Fruit fly (Drosophila melanogaster): ENCODE data around the gene Arfrp1.
A peak's percentile ranks its signal among the peaks of the same experiment; 100 is the strongest.

Arfrp1 gene

dm6 chrX:9155134-9155533 is 48.3 kb downstream of the Arfrp1 start:
- no peak for TF ChIP-seq EcR (GFP tag; optimal IDR thresholded peaks at IDR 0.05)
- TF ChIP-seq CG13204 (GFP tag; optimal IDR thresholded peaks at IDR 0.05) = no peak
- no peak for TF ChIP-seq fd96Ca (GFP tag; IDR thresholded peaks at IDR 0.05)
- peak; percentile 82 for TF ChIP-seq CG14655 (GFP tag; optimal IDR thresholded peaks at IDR 0.05)
- TF ChIP-seq Snoo (tag; optimal IDR thresholded peaks at IDR 0.05) = peak; percentile 57
- peak; percentile 54; the same call in 2 of the 3 replicates for TF ChIP-seq CG4496 (GFP tag; IDR thresholded peaks at IDR 0.05)
- TF ChIP-seq rn (GFP tag; IDR thresholded peaks at IDR 0.05) = no peak
- peak; percentile 48 for TF ChIP-seq CG34367 (tag; optimal IDR thresholded peaks at IDR 0.05)
- TF ChIP-seq D1 (tag; optimal IDR thresholded peaks at IDR 0.05) = peak; percentile 68
- no peak for TF ChIP-seq CG12605 (GFP tag; IDR thresholded peaks at IDR 0.05)
- TF ChIP-seq Pif1A (GFP tag; optimal IDR thresholded peaks at IDR 0.05) = peak; percentile 48
- peak; percentile 79 for TF ChIP-seq CG17806 (tag; optimal IDR thresholded peaks at IDR 0.05)
- peak; percentile 53; the same call in 1 of the 2 replicates for TF ChIP-seq CG32121 (GFP tag; IDR thresholded peaks at IDR 0.05)
- peak; percentile 80 for TF ChIP-seq CG8301 (tag; optimal IDR thresholded peaks at IDR 0.05)
- TF ChIP-seq gl (tag; optimal IDR thresholded peaks at IDR 0.05) = peak; percentile 24
- TF ChIP-seq CG15710 (tag; optimal IDR thresholded peaks at IDR 0.05) = peak; percentile 82
- TF ChIP-seq Pif1B (GFP tag; optimal IDR thresholded peaks at IDR 0.05) = peak; percentile 31
- peak; percentile 23; the same call in 1 of the 2 replicates for TF ChIP-seq Ets98B (GFP tag; IDR thresholded peaks at IDR 0.05)
- peak; percentile 86 for TF ChIP-seq CG8159 (tag; optimal IDR thresholded peaks at IDR 0.05)
- TF ChIP-seq CG10348 (GFP tag; IDR thresholded peaks at IDR 0.05) = no peak
- TF ChIP-seq CG9948 (tag; optimal IDR thresholded peaks at IDR 0.05) = peak; percentile 78

dm6 chrX:9155715-9156387 is 49.0 kb downstream of the Arfrp1 start:
- TF ChIP-seq CG17806 (tag; optimal IDR thresholded peaks at IDR 0.05) (no peak), Snoo (tag; optimal IDR thresholded peaks at IDR 0.05) (no peak), CG8301 (tag; optimal IDR thresholded peaks at IDR 0.05) (peak; percentile 12), CG12605 (GFP tag; IDR thresholded peaks at IDR 0.05) (peak; percentile 29), CG4496 (GFP tag; IDR thresholded peaks at IDR 0.05) (peak; percentile 31; the same call in 1 of the 3 replicates), D1 (tag; optimal IDR thresholded peaks at IDR 0.05) (no peak), CG34367 (tag; optimal IDR thresholded peaks at IDR 0.05) (peak; percentile 49), Pif1B (GFP tag; optimal IDR thresholded peaks at IDR 0.05) (peak; percentile 55), CG9948 (tag; optimal IDR thresholded peaks at IDR 0.05) (peak; percentile 9), gl (tag; optimal IDR thresholded peaks at IDR 0.05) (peak; percentile 53), fd96Ca (GFP tag; IDR thresholded peaks at IDR 0.05) (peak; percentile 46; the same call in 2 of the 3 replicates), CG14655 (GFP tag; optimal IDR thresholded peaks at IDR 0.05) (peak; percentile 54), rn (GFP tag; IDR thresholded peaks at IDR 0.05) (no peak), CG15710 (tag; optimal IDR thresholded peaks at IDR 0.05) (peak; percentile 31), CG32121 (GFP tag; IDR thresholded peaks at IDR 0.05) (peak; percentile 23), Ets98B (GFP tag; IDR thresholded peaks at IDR 0.05) (no peak), CG8159 (tag; optimal IDR thresholded peaks at IDR 0.05) (peak; percentile 25), Pif1A (GFP tag; optimal IDR thresholded peaks at IDR 0.05) (peak; percentile 50), CG10348 (GFP tag; IDR thresholded peaks at IDR 0.05) (no peak), EcR (GFP tag; optimal IDR thresholded peaks at IDR 0.05) (no peak), CG13204 (GFP tag; optimal IDR thresholded peaks at IDR 0.05) (peak; percentile 41)

dm6 chrX:9156388-9156823 is 49.5 kb downstream of the Arfrp1 start, which contains the start of gene His3.3B:
TSS of gene His3.3B (minus strand) at chrX:9156669.
- TF ChIP-seq CG34367 (tag; optimal IDR thresholded peaks at IDR 0.05) (no peak), CG12605 (GFP tag; IDR thresholded peaks at IDR 0.05) (no peak), CG14655 (GFP tag; optimal IDR thresholded peaks at IDR 0.05) (no peak), CG15710 (tag; optimal IDR thresholded peaks at IDR 0.05) (no peak), Pif1A (GFP tag; optimal IDR thresholded peaks at IDR 0.05) (no peak), EcR (GFP tag; optimal IDR thresholded peaks at IDR 0.05) (no peak), CG8159 (tag; optimal IDR thresholded peaks at IDR 0.05) (no peak), CG32121 (GFP tag; IDR thresholded peaks at IDR 0.05) (no peak; the same call in 1 of the 2 replicates), CG17806 (tag; optimal IDR thresholded peaks at IDR 0.05) (no peak), CG13204 (GFP tag; optimal IDR thresholded peaks at IDR 0.05) (no peak), CG10348 (GFP tag; IDR thresholded peaks at IDR 0.05) (no peak), CG8301 (tag; optimal IDR thresholded peaks at IDR 0.05) (no peak), Pif1B (GFP tag; optimal IDR thresholded peaks at IDR 0.05) (no peak)

All from whole organism, pupa.